Worm (Caenorhabditis elegans) whole organism, L4/young adult: Measurements from ENCODE around the gene C13C4.8.

ENCODE experiments used
- dao-5 ChIP-seq: sonication (generic microtip); optimal IDR thresholded peaks from 2 replicates; lab custom pipeline; 2016; ENCODE audit warnings: missing genotype, missing genetic modification characterization, moderate library complexity, missing compliant biosample characterization
- him-1 ChIP-seq: sonication (generic microtip); optimal IDR thresholded peaks from 2 replicates; lab custom pipeline; 2016; ENCODE audit warnings: missing genotype, missing genetic modification reagents, missing genetic modification characterization, missing compliant biosample characterization

- TF ChIP-seq him-1 (no peak), dao-5 (tag; lab: Kevin White, UChicago) (no peak)
Observed at ce11 chrV:12075983-12076382, 41.8 kb upstream of the C13C4.8 start.
